Fruit fly (Drosophila melanogaster) whole organism, wandering third instar larva: ENCODE data around the gene CG6576.

Experiments
- CG9705 ChIP-seq: fragments of 200-800 bp; sonication (Bioruptor generic); optimal IDR thresholded peaks from 2 replicates; lab custom pipeline; 2018; ENCODE audit warnings: missing biosample characterization, mild to moderate bottlenecking, missing genetic modification characterization
- GATAd ChIP-seq: sonication (Bioruptor generic); optimal IDR thresholded peaks from 2 replicates; lab custom pipeline; 2016; ENCODE audit warnings: missing biosample characterization, missing genetic modification characterization
- Hr83 ChIP-seq: fragments of 200-300 bp; sonication (Bioruptor generic); optimal IDR thresholded peaks from 2 replicates; lab custom pipeline; 2016; ENCODE audit warnings: missing biosample characterization, mild to moderate bottlenecking, missing genetic modification characterization, moderate library complexity; ENCODE audit not compliant: poor library complexity, severe bottlenecking
- Rel ChIP-seq, 2 experiments: fragments of 200-800 bp; sonication (Bioruptor generic) in 1 of 2; optimal IDR thresholded peaks; 2 replicates in 1 of 2; 3 replicates in 1 of 2; lab custom pipeline; 2016 to 2019; ENCODE audit warnings: mild to moderate bottlenecking in 2 of 2, missing biosample characterization in 2 of 2, missing genetic modification characterization in 2 of 2, moderate library complexity in 1 of 2
- Vsx2 ChIP-seq: fragments of 200-300, 225-300 bp; sonication (Bioruptor generic); optimal IDR thresholded peaks from 2 replicates; lab custom pipeline; 2018; ENCODE audit warnings: missing biosample characterization, missing genetic modification characterization; ENCODE audit not compliant: partially characterized antibody
- brk ChIP-seq: fragments of 200-800 bp; sonication (Bioruptor generic); optimal IDR thresholded peaks from 2 replicates; lab custom pipeline; 2016; ENCODE audit warnings: missing biosample characterization, mild to moderate bottlenecking, missing genetic modification characterization
- dsf ChIP-seq: sonication (Bioruptor generic); optimal IDR thresholded peaks from 2 replicates; lab custom pipeline; 2016; ENCODE audit warnings: missing biosample characterization, missing genetic modification characterization, borderline replicate concordance
- rgr ChIP-seq: fragments of 200-800 bp; sonication (Bioruptor generic); optimal IDR thresholded peaks from 3 replicates; lab custom pipeline; 2016; ENCODE audit warnings: missing biosample characterization, mild to moderate bottlenecking, missing genetic modification characterization
- woc ChIP-seq: sonication (Bioruptor generic); optimal IDR thresholded peaks from 2 replicates; lab custom pipeline; 2016; ENCODE audit warnings: missing biosample characterization, mild to moderate bottlenecking, missing genetic modification characterization

DNA sequence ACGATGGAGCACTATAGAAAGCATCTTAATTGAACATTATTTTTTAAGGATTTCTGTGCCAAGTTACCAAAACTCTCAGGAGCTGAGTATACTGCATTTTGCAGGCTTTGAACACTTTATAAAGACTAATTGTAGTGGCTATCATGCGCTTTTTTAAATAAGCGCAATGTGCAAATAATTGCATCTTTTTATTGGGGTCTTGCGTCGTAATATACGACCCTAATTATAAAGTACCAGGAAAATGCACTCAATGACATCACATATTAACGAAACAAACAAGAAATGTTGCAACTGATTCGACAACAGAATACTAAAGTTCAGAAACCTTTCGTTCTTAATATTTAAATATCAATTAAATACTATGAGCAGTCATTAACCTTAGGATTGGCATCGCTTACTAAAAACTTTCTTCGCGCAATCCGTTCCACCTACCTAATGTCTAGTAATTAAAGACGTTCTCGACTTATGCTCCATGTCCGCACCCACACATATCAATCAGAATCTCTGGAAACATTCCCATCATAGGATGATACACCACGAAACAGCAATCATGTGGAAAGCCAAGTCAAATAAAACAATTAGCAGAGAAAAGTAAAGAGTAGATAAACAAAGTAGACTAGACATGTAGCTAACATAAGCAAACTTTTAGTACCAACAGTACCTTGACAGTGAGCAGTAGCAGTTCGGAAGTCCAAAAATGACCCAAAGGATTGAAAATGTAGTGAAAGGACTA, 48.5 kb downstream of the CG6576 start, which contains the start of the genes CG32023 and CG34427:
- no peak for TF ChIP-seq CG9705 (GFP tag; lab: Kevin White, UChicago)
- no peak for TF ChIP-seq dsf (GFP tag; lab: Kevin White, UChicago)
- no peak for TF ChIP-seq Rel (GFP tag; optimal IDR thresholded peaks at IDR 0.05; lab: Kevin White, UChicago)
- no peak for TF ChIP-seq Rel (tag; optimal IDR thresholded peaks at IDR 0.05; lab: Kevin White, UChicago)
- no peak for TF ChIP-seq Hr83 (GFP tag; lab: Kevin White, UChicago)
- TF ChIP-seq brk: no peak
- no peak for TF ChIP-seq rgr (GFP tag; lab: Kevin White, UChicago)
- TF ChIP-seq GATAd (GFP tag; lab: Kevin White, UChicago): no peak
- no peak for TF ChIP-seq Vsx2 (GFP tag; lab: Kevin White, UChicago)
- TF ChIP-seq woc (GFP tag; lab: Kevin White, UChicago): no peak
